Fruit fly (Drosophila melanogaster) whole organism: Measurements from ENCODE around the gene Naa60.

Experiments
- EcR ChIP-seq, 2 experiments: fragments of >200 bp; optimal IDR thresholded peaks; 2 replicates each; lab custom pipeline; 2017; ENCODE audit warnings: missing biosample characterization in 2 of 2, missing genetic modification characterization in 2 of 2, missing genetic modification reagents in 2 of 2
- psq ChIP-seq: fragments of >200 bp; optimal IDR thresholded peaks from 2 replicates; lab custom pipeline; 2017

DNA sequence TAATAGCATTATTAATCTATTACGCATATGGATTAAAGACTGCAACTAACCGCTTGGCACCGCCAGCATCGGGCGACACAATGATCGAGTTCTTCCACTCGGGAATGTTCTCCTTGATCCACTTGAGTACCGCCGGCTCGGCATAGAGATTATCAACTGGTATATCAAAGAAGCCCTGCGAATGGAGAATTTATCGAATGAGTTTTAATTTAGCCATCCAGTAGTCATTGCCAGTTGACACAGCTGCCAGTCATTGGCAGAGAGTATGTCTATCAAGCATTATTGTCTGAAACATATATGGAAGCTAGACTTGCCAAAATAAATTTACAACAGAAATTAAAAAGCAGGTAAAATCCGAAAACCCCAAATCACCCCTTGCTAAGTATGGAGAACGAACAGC lies 41.8 kb upstream of the Naa60 start, which contains the start of gene CG16719:
- no peak for TF ChIP-seq EcR (GFP tag; optimal IDR thresholded peaks at IDR 0.05; lab: Kevin White, UChicago)
- TF ChIP-seq psq: no peak
